Fruit fly (Drosophila melanogaster): Measurements from ENCODE around the gene CG10077.
A peak's percentile ranks its signal among the peaks of the same experiment; 100 is the strongest.

Gene CG10077

DNA sequence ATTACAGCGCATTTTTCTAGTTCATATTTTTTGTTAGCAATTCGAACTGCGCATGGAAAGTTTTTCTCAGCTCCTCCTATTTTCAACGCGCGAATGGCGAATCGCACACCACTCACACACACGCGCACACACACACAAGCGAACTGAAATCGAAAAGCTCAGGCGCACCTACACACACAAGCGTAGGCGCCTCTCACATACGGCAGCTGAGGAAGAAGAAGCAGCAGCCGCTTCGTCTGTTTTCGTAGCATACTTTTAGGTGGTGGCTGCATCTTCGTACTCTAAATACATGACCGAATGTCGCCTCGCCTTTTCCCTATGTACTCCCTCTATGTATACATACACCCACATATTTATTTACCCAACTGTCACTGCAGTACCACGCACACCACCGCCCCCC, 29.9 kb downstream of the CG10077 start:
- peak; percentile 72 for TF ChIP-seq Nf-YB (GFP tag; optimal IDR thresholded peaks at IDR 0.05)
- TF ChIP-seq Ssrp (tag; optimal IDR thresholded peaks at IDR 0.05), result no peak
- no peak for TF ChIP-seq CG4854 (GFP tag; optimal IDR thresholded peaks at IDR 0.05)
- peak; percentile 11 for TF ChIP-seq CG8478 (optimal IDR thresholded peaks at IDR 0.05)
- no peak for TF ChIP-seq CG10654 (GFP tag; optimal IDR thresholded peaks at IDR 0.05)
- TF ChIP-seq CG3995 (GFP tag; optimal IDR thresholded peaks at IDR 0.05), result no peak
- TF ChIP-seq CG10959 (GFP tag; IDR thresholded peaks at IDR 0.05), result 0 out of 2 replicates have a peak, but pooled peaks have one; percentile 31
- peak; percentile 70; the same call in 1 of the 3 replicates for TF ChIP-seq CG2199 (GFP tag; IDR thresholded peaks at IDR 0.05)
- peak; percentile 62 for TF ChIP-seq ci (GFP tag; IDR thresholded peaks at IDR 0.05)
- TF ChIP-seq cg (GFP tag; optimal IDR thresholded peaks at IDR 0.05), result peak; percentile 79
- peak; percentile 26 for TF ChIP-seq CG10431 (GFP tag; optimal IDR thresholded peaks at IDR 0.05)
- TF ChIP-seq CG17385 (GFP tag; optimal IDR thresholded peaks at IDR 0.05), result peak; percentile 87
- peak; percentile 8 for TF ChIP-seq CG8290 (GFP tag; optimal IDR thresholded peaks at IDR 0.05)
- TF ChIP-seq CG8290 (tag; optimal IDR thresholded peaks at IDR 0.05), result peak; percentile 4 to 5
- no peak for TF ChIP-seq CG42726 (GFP tag; IDR thresholded peaks at IDR 0.05; ENCODE audit: partially characterized antibody)
- TF ChIP-seq H15 (GFP tag; IDR thresholded peaks at IDR 0.05), result no peak
- peak; percentile 69 for TF ChIP-seq Deaf1 (tag; optimal IDR thresholded peaks at IDR 0.05)
- TF ChIP-seq CTCF (GFP tag; optimal IDR thresholded peaks at IDR 0.05), result peak; percentile 48
- TF ChIP-seq Awh (GFP tag; IDR thresholded peaks at IDR 0.05), result 0 out of 2 replicates have a peak, but pooled peaks have one; percentile 10
- 0 out of 3 replicates have a peak, but pooled peaks have one; percentile 40 for TF ChIP-seq Opbp (GFP tag; IDR thresholded peaks at IDR 0.05; ENCODE audit: partially characterized antibody)
- TF ChIP-seq chinmo (GFP tag; IDR thresholded peaks at IDR 0.05; ENCODE audit: partially characterized antibody), result 0 out of 4 replicates have a peak, but pooled peaks have one; percentile 35
- no peak for TF ChIP-seq pb (GFP tag; optimal IDR thresholded peaks at IDR 0.05)
- peak; percentile 79 for TF ChIP-seq Nf-YC (tag; optimal IDR thresholded peaks at IDR 0.05)
- TF ChIP-seq stwl (tag; optimal IDR thresholded peaks at IDR 0.05), result peak; percentile 39
- TF ChIP-seq prd (optimal IDR thresholded peaks at IDR 0.05), result no peak
- TF ChIP-seq prd (GFP tag; IDR thresholded peaks at IDR 0.05), result 0 out of 3 replicates have a peak, but pooled peaks have one; percentile 7
- TF ChIP-seq Neu2 (GFP tag; optimal IDR thresholded peaks at IDR 0.05; ENCODE audit: borderline replicate concordance), result no peak

DNA sequence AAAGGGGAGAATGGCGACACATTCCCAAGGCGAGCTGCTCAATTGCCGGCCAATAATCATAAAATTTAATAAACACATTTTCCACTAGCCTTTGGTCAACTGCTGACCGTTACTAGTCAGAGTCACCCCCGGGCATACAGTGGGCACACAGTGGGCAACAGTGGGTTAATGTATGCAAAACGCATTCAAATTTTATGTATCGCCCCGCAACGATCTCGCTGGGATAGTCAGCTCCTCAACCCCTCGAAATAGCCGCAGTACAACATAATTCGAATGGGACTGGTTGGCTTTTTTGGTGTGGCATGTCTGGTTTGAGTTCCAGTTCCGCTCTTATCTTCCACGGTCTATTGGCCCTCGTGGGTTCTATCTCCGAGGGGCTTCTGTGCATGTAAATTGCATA, 36.5 kb downstream of the CG10077 start:
- TF ChIP-seq H2.0 (GFP tag; IDR thresholded peaks at IDR 0.05) (no peak), abd-A (tag; optimal IDR thresholded peaks at IDR 0.05) (peak; percentile 45), vvl (GFP tag; IDR thresholded peaks at IDR 0.05) (peak; percentile 95), CG4707 (GFP tag; optimal IDR thresholded peaks at IDR 0.05) (peak; percentile 92), CG18262 (tag; optimal IDR thresholded peaks at IDR 0.05) (no peak), kni (GFP tag; optimal IDR thresholded peaks at IDR 0.05) (peak; percentile 42), CG31388 (GFP tag; optimal IDR thresholded peaks at IDR 0.05) (no peak), Vsx1 (GFP tag; optimal IDR thresholded peaks at IDR 0.05) (no peak), chinmo (GFP tag; IDR thresholded peaks at IDR 0.05; ENCODE audit: partially characterized antibody) (0 out of 4 replicates have a peak, but pooled peaks have one; percentile 7), CG2129 (GFP tag; IDR thresholded peaks at IDR 0.05; ENCODE audit: partially characterized antibody) (no peak), crol (GFP tag; IDR thresholded peaks at IDR 0.05) (0 out of 2 replicates have a peak, but pooled peaks have one; percentile 24), CG18764 (GFP tag; optimal IDR thresholded peaks at IDR 0.05) (no peak), CG7839 (tag; optimal IDR thresholded peaks at IDR 0.05) (no peak), CG4854 (GFP tag; optimal IDR thresholded peaks at IDR 0.05) (no peak), Gsc (GFP tag; IDR thresholded peaks at IDR 0.05) (no peak), CG11456 (GFP tag; IDR thresholded peaks at IDR 0.05) (no peak), Hr51 (GFP tag; optimal IDR thresholded peaks at IDR 0.05) (no peak), CG7745 (tag; optimal IDR thresholded peaks at IDR 0.05) (no peak), slp2 (GFP tag; optimal IDR thresholded peaks at IDR 0.05) (no peak), CG1024 (GFP tag; IDR thresholded peaks at IDR 0.05) (no peak), CG6175 (GFP tag; IDR thresholded peaks at IDR 0.05) (peak; percentile 43; the same call in 1 of the 3 replicates), ham (GFP tag; IDR thresholded peaks at IDR 0.05) (no peak), CG14710 (tag; optimal IDR thresholded peaks at IDR 0.05) (no peak), Fer2 (tag; optimal IDR thresholded peaks at IDR 0.05) (no peak), grn (GFP tag; optimal IDR thresholded peaks at IDR 0.05) (peak; percentile 72), CG6654 (GFP tag; optimal IDR thresholded peaks at IDR 0.05) (no peak), CG3163 (GFP tag; optimal IDR thresholded peaks at IDR 0.05) (no peak)

Data from whole organism, embryonic.